Fruit fly (Drosophila melanogaster) whole organism, pupa: ENCODE data around the gene yin.

Source experiments
- CG32121 ChIP-seq: fragments of 200-800 bp; sonication (Bioruptor generic); IDR thresholded peaks from 2 replicates; pipeline ENCODE4 v1.3.6; 2022; ENCODE audit warnings: missing biosample characterization, missing genetic modification characterization
- rn ChIP-seq: fragments of 200-800 bp; sonication (Bioruptor generic); IDR thresholded peaks from 2 replicates; pipeline ENCODE4 v1.3.6; 2022; ENCODE audit warnings: missing biosample characterization, missing genetic modification characterization

DNA sequence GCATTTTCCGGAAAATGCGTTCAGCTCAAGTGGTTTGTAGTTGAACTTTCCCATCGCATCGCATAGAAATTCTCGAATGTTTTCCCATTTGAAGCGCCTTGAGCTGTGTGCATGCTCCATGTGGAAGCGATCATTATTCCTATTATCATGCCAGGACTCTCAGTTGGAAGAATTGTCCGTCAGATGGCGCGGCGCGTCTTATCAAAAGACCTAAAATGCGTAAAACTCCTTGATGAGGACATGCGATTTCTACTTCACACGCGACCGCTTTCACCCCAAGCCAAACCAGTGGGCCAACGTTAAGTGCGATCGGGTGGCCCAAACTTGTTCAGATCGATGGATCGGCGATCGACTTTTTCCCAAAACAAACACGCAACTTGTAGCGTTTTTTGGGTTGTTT, 56.1 kb downstream of the yin start:
- TF ChIP-seq rn, result no peak
- no peak for TF ChIP-seq CG32121
